Fruit fly (Drosophila melanogaster) whole organism, embryonic: ENCODE results near the gene CG6168.

Source experiments
- Adf1 ChIP-seq: fragments of 200-800 bp; sonication (Bioruptor generic); IDR thresholded peaks from 2 replicates; pipeline ENCODE4 v1.3.6; 2022; ENCODE audit warnings: missing biosample characterization, missing genetic modification characterization
- Awh ChIP-seq: fragments of 200-800 bp; sonication (Bioruptor generic); IDR thresholded peaks from 2 replicates; pipeline ENCODE4, ENCODE4 v1.3.6; 2022; ENCODE audit warnings: missing biosample characterization, missing genetic modification characterization
- CG10431 ChIP-seq: fragments of 200-800 bp; sonication (Bioruptor generic); optimal IDR thresholded peaks from 3 replicates; lab custom pipeline; 2018; ENCODE audit warnings: missing biosample characterization, mild to moderate bottlenecking, missing genetic modification characterization
- CG11456 ChIP-seq: fragments of 200-800 bp; sonication (Bioruptor generic); IDR thresholded peaks from 3 replicates; pipeline ENCODE4 v1.3.6; 2022; ENCODE audit warnings: missing biosample characterization, missing genetic modification characterization
- CG11696 ChIP-seq: fragments of 200-800 bp; sonication (Bioruptor generic); IDR thresholded peaks from 2 replicates; pipeline ENCODE4 v1.3.6; 2022; ENCODE audit warnings: missing biosample characterization, missing genetic modification characterization
- CG12104 ChIP-seq: fragments of 200-800 bp; sonication (Bioruptor generic); optimal IDR thresholded peaks from 3 replicates; lab custom pipeline; 2016; ENCODE audit warnings: missing biosample characterization, missing genetic modification characterization
- CG12236 ChIP-seq: fragments of 200-800 bp; sonication (Bioruptor generic); optimal IDR thresholded peaks from 2 replicates; lab custom pipeline; 2016; ENCODE audit warnings: missing biosample characterization, missing genetic modification characterization
- CG12744 ChIP-seq: fragments of 200-800 bp; sonication (Bioruptor generic); optimal IDR thresholded peaks from 2 replicates; lab custom pipeline; 2016; ENCODE audit warnings: missing biosample characterization, missing genetic modification characterization
- CG12942 ChIP-seq: fragments of 200-800 bp; sonication (Bioruptor generic); optimal IDR thresholded peaks from 3 replicates; lab custom pipeline; 2016; ENCODE audit warnings: missing biosample characterization, missing genetic modification characterization
- CG13296 ChIP-seq: fragments of 200-800 bp; sonication (Bioruptor generic); optimal IDR thresholded peaks from 3 replicates; lab custom pipeline; 2018; ENCODE audit warnings: missing biosample characterization, mild to moderate bottlenecking, missing genetic modification characterization
- CG14667 ChIP-seq: fragments of 200-800 bp; sonication (Bioruptor generic); IDR thresholded peaks from 2 replicates; pipeline ENCODE4 v1.3.6; 2022; ENCODE audit warnings: missing biosample characterization, missing genetic modification characterization
- CG14710 ChIP-seq: fragments of 200-800 bp; sonication (Bioruptor generic); optimal IDR thresholded peaks from 3 replicates; lab custom pipeline; 2019; ENCODE audit warnings: missing biosample characterization, mild to moderate bottlenecking, missing genetic modification characterization, moderate library complexity
- CG15696 ChIP-seq: fragments of 200-800 bp; sonication (Bioruptor generic); optimal IDR thresholded peaks from 2 replicates; lab custom pipeline; 2019; ENCODE audit warnings: missing biosample characterization, mild to moderate bottlenecking, missing genetic modification characterization, moderate library complexity
- CG17829 ChIP-seq: fragments of 200-800 bp; optimal IDR thresholded peaks from 2 replicates; lab custom pipeline; 2019; ENCODE audit warnings: missing biosample characterization, mild to moderate bottlenecking, missing genetic modification characterization, moderate library complexity
- CG2199 ChIP-seq: fragments of 200-800 bp; sonication (Bioruptor generic); IDR thresholded peaks from 3 replicates; pipeline ENCODE4 v1.3.6; 2022; ENCODE audit warnings: missing biosample characterization, missing genetic modification characterization
- CG2202 ChIP-seq: fragments of 200-800 bp; sonication (Bioruptor generic); optimal IDR thresholded peaks from 2 replicates; lab custom pipeline; 2018; ENCODE audit warnings: missing biosample characterization, mild to moderate bottlenecking, missing genetic modification characterization
- CG31224 ChIP-seq: fragments of 200-800 bp; sonication (Bioruptor generic); IDR thresholded peaks from 2 replicates; pipeline ENCODE4 v1.3.6; 2022; ENCODE audit warnings: missing biosample characterization, missing genetic modification characterization
- CG3726 ChIP-seq: fragments of 200-800 bp; sonication (Bioruptor generic); IDR thresholded peaks from 3 replicates; pipeline ENCODE4, ENCODE4 v1.3.6; 2022; ENCODE audit warnings: missing biosample characterization, missing genetic modification characterization
- CG3995 ChIP-seq: fragments of 200-800 bp; sonication (Bioruptor generic); optimal IDR thresholded peaks from 3 replicates; lab custom pipeline; 2016; ENCODE audit warnings: missing biosample characterization, missing genetic modification characterization
- CG6175 ChIP-seq: fragments of 200-800 bp; sonication (Bioruptor generic); IDR thresholded peaks from 3 replicates; pipeline ENCODE4 v1.3.6; 2022; ENCODE audit warnings: missing biosample characterization, missing genetic modification characterization
- CG6654 ChIP-seq: fragments of 200-800 bp; sonication (Bioruptor generic); optimal IDR thresholded peaks from 2 replicates; lab custom pipeline; 2017; ENCODE audit warnings: missing biosample characterization, mild to moderate bottlenecking, missing genetic modification characterization
- CG7745 ChIP-seq: fragments of 200-800 bp; sonication (Bioruptor generic); optimal IDR thresholded peaks from 2 replicates; lab custom pipeline; 2018; ENCODE audit warnings: missing biosample characterization, mild to moderate bottlenecking, missing genetic modification characterization, moderate library complexity
- CG8388 ChIP-seq: fragments of 200-800 bp; sonication (Bioruptor generic); optimal IDR thresholded peaks from 2 replicates; lab custom pipeline; 2019; ENCODE audit warnings: missing biosample characterization, mild to moderate bottlenecking, missing genetic modification characterization, moderate library complexity
- Camta ChIP-seq: fragments of 200-800 bp; sonication (Bioruptor generic); optimal IDR thresholded peaks from 2 replicates; lab custom pipeline; 2016; ENCODE audit warnings: missing biosample characterization, missing genetic modification characterization
- Chrac-16 ChIP-seq: fragments of 200-800 bp; sonication (Bioruptor generic); optimal IDR thresholded peaks from 3 replicates; lab custom pipeline; 2016; ENCODE audit warnings: missing biosample characterization, missing genetic modification characterization
- CrebB ChIP-seq: fragments of 200-800 bp; sonication (Bioruptor generic); optimal IDR thresholded peaks from 3 replicates; lab custom pipeline; 2018; ENCODE audit warnings: missing biosample characterization, mild to moderate bottlenecking, missing genetic modification characterization
- D ChIP-seq, 2 experiments: fragments of 200-800 bp in 1 of 2; fragments of >200 bp in 1 of 2; sonication (Bioruptor generic) in 1 of 2; optimal IDR thresholded peaks; 2 replicates in 1 of 2; 3 replicates in 1 of 2; lab custom pipeline; 2017; ENCODE audit warnings: mild to moderate bottlenecking in 1 of 2, missing biosample characterization in 1 of 2, missing genetic modification characterization in 1 of 2, missing genetic modification reagents in 1 of 2
- Dip2 ChIP-seq: fragments of 200-800 bp; sonication (Bioruptor generic); IDR thresholded peaks from 2 replicates; pipeline ENCODE4 v1.3.6; 2022; ENCODE audit warnings: missing biosample characterization, missing genetic modification characterization
- Dip3 ChIP-seq: fragments of 200-800 bp; sonication (Bioruptor generic); optimal IDR thresholded peaks from 3 replicates; lab custom pipeline; 2016; ENCODE audit warnings: missing biosample characterization, missing genetic modification characterization
- Fer3 ChIP-seq: fragments of 200-800 bp; sonication (Bioruptor generic); optimal IDR thresholded peaks from 2 replicates; lab custom pipeline; 2018; ENCODE audit warnings: missing biosample characterization, mild to moderate bottlenecking, missing genetic modification characterization, moderate library complexity
- GATAe ChIP-seq: fragments of 200-800 bp; sonication (Bioruptor generic); conservative IDR thresholded peaks from 2 replicates; pipeline ENCODE4 v1.3.6; 2022; ENCODE audit warnings: missing biosample characterization, missing genetic modification characterization
- Gug ChIP-seq: fragments of 200-800 bp; sonication (Bioruptor generic); IDR thresholded peaks from 4 replicates; pipeline ENCODE4 v1.3.6; 2022; ENCODE audit warnings: missing biosample characterization, missing genetic modification characterization
- Med ChIP-seq: fragments of 200-800 bp; sonication (Bioruptor generic); peaks from one replicate; lab custom pipeline; 2016; ENCODE audit warnings: missing biosample characterization, missing genetic modification characterization, mild to moderate bottlenecking, inconsistent platforms, moderate library complexity
- NC2β ChIP-seq: fragments of 200-800 bp; sonication (Bioruptor generic); optimal IDR thresholded peaks from 2 replicates; lab custom pipeline; 2016; ENCODE audit warnings: missing biosample characterization, missing genetic modification characterization
- Opbp ChIP-seq: fragments of 200-800 bp; sonication (Bioruptor generic); IDR thresholded peaks from 3 replicates; pipeline ENCODE4 v1.3.6; 2022; ENCODE audit warnings: missing biosample characterization, missing genetic modification characterization; ENCODE audit not compliant: partially characterized antibody
- Sin3A ChIP-seq: fragments of >200 bp; optimal IDR thresholded peaks from 2 replicates; lab custom pipeline; 2018
- TFAM ChIP-seq: fragments of 200-800 bp; sonication (Bioruptor generic); optimal IDR thresholded peaks from 2 replicates; lab custom pipeline; 2017; ENCODE audit warnings: missing biosample characterization, missing genetic modification characterization, inconsistent platforms
- aop ChIP-seq: fragments of 200-800 bp; sonication (Bioruptor generic); IDR thresholded peaks from 2 replicates; pipeline ENCODE4 v1.3.6; 2022; ENCODE audit warnings: missing biosample characterization, missing genetic modification characterization
- ara ChIP-seq: fragments of 200-800 bp; sonication (Bioruptor generic); IDR thresholded peaks from 2 replicates; pipeline ENCODE4 v1.3.6; 2022; ENCODE audit warnings: missing biosample characterization, missing genetic modification characterization
- bigmax ChIP-seq: fragments of 200-800 bp; sonication (Bioruptor generic); optimal IDR thresholded peaks from 2 replicates; lab custom pipeline; 2018; ENCODE audit warnings: missing biosample characterization, mild to moderate bottlenecking, missing genetic modification characterization
- crol ChIP-seq: fragments of 200-800 bp; sonication (Bioruptor generic); IDR thresholded peaks from 2 replicates; pipeline ENCODE4 v1.3.6; 2022; ENCODE audit warnings: missing biosample characterization, missing genetic modification characterization
- dysf ChIP-seq: fragments of 200-800 bp; sonication (Bioruptor generic); IDR thresholded peaks from 3 replicates; pipeline ENCODE4 v1.3.6; 2022; ENCODE audit warnings: missing biosample characterization, missing genetic modification characterization
- gcm2 ChIP-seq: fragments of 200-800 bp; sonication (Bioruptor generic); optimal IDR thresholded peaks from 2 replicates; lab custom pipeline; 2016; ENCODE audit warnings: missing biosample characterization, missing genetic modification characterization
- gsb ChIP-seq: fragments of 200-800 bp; sonication (Bioruptor generic); IDR thresholded peaks from 2 replicates; pipeline ENCODE4 v1.3.6; 2022; ENCODE audit warnings: missing biosample characterization, missing genetic modification characterization
- lilli ChIP-seq: fragments of 200-800 bp; sonication (Bioruptor generic); optimal IDR thresholded peaks from 3 replicates; lab custom pipeline; 2016; ENCODE audit warnings: missing biosample characterization, missing genetic modification characterization
- luna ChIP-seq: fragments of 200-800 bp; sonication (Bioruptor generic); optimal IDR thresholded peaks from 2 replicates; lab custom pipeline; 2016; ENCODE audit warnings: missing biosample characterization, missing genetic modification characterization
- mld ChIP-seq: fragments of 200-800 bp; sonication (Bioruptor generic); IDR thresholded peaks from 3 replicates; pipeline ENCODE4 v1.3.6; 2022; ENCODE audit warnings: missing biosample characterization, missing genetic modification characterization; ENCODE audit not compliant: partially characterized antibody
- sc ChIP-seq, 3 experiments: fragments of >200 bp in 2 of 3; fragments of 200-800 bp in 1 of 3; sonication (Bioruptor generic) in 1 of 3; optimal IDR thresholded peaks; 2 replicates in 2 of 3; 3 replicates in 1 of 3; lab custom pipeline; 2017; ENCODE audit warnings: mild to moderate bottlenecking in 1 of 3, missing biosample characterization in 1 of 3, missing genetic modification characterization in 1 of 3, missing genetic modification reagents in 1 of 3
- scrt ChIP-seq: fragments of 200-800 bp; sonication (Bioruptor generic); optimal IDR thresholded peaks from 2 replicates; lab custom pipeline; 2018; ENCODE audit warnings: missing biosample characterization, mild to moderate bottlenecking, missing genetic modification characterization, moderate library complexity
- sqz ChIP-seq: fragments of 200-800 bp; sonication (Bioruptor generic); optimal IDR thresholded peaks from 3 replicates; lab custom pipeline; 2018; ENCODE audit warnings: missing biosample characterization, mild to moderate bottlenecking, missing genetic modification characterization
- tll ChIP-seq, 2 experiments: fragments of 200-800 bp in 1 of 2; fragments of >200 bp in 1 of 2; sonication (Bioruptor generic) in 1 of 2; optimal IDR thresholded peaks; 2 replicates each; lab custom pipeline; 2017 to 2019; ENCODE audit warnings: missing biosample characterization in 2 of 2, missing genetic modification characterization in 2 of 2, mild to moderate bottlenecking in 1 of 2, moderate library complexity in 1 of 2
- tna ChIP-seq: fragments of 200-800 bp; sonication (Bioruptor generic); IDR thresholded peaks from 2 replicates; pipeline ENCODE4 v1.3.6; 2022; ENCODE audit warnings: missing biosample characterization, missing genetic modification characterization; ENCODE audit not compliant: partially characterized antibody
- wor ChIP-seq: fragments of 200-800 bp; sonication (Bioruptor generic); IDR thresholded peaks from 2 replicates; pipeline ENCODE4 v1.3.6; 2022; ENCODE audit warnings: missing biosample characterization, missing genetic modification characterization

CG6168 gene

dm6 chr3L:11339276-11339675 is 17.8 kb upstream of the CG6168 start (continued):
- TF ChIP-seq CG14710 (no peak), D (optimal IDR thresholded peaks at IDR 0.05; lab: Kevin White, UChicago) (no peak), D (GFP tag; optimal IDR thresholded peaks at IDR 0.05; lab: Kevin White, UChicago) (no peak), CG12236 (no peak), Awh (GFP tag; lab: Robert Waterston, UW) (no peak), CG13296 (no peak), crol (GFP tag; lab: Robert Waterston, UW) (peak; percentile 70), Dip3 (GFP tag; lab: Kevin White, UChicago) (no peak), sqz (peak; percentile 2), Dip2 (GFP tag; lab: Robert Waterston, UW) (no peak), CG7745 (tag; lab: Kevin White, UChicago) (no peak), Med (GFP tag; lab: Kevin White, UChicago) (no peak), bigmax (GFP tag; lab: Kevin White, UChicago) (no peak), Chrac-16 (GFP tag; lab: Kevin White, UChicago) (no peak), CG2202 (tag; lab: Kevin White, UChicago) (no peak), CG11696 (GFP tag; lab: Robert Waterston, UW) (no peak), lilli (no peak), CrebB (no peak), tna (GFP tag; lab: Robert Waterston, UW) (no peak), mld (GFP tag; lab: Robert Waterston, UW) (no peak), CG31224 (GFP tag; lab: Robert Waterston, UW) (no peak), Opbp (GFP tag; lab: Robert Waterston, UW) (0 out of 3 replicates have a peak, but pooled peaks have one; percentile 21), CG12104 (no peak), wor (GFP tag; lab: Robert Waterston, UW) (no peak), CG17829 (tag; lab: Kevin White, UChicago) (no peak), Adf1 (no peak), gcm2 (GFP tag; lab: Kevin White, UChicago) (no peak), CG12744 (no peak), CG11456 (0 out of 3 replicates have a peak, but pooled peaks have one; percentile 62), CG6175 (GFP tag; lab: Robert Waterston, UW) (0 out of 3 replicates have a peak, but pooled peaks have one; percentile 14), dysf (GFP tag; lab: Robert Waterston, UW) (no peak), CG14667 (GFP tag; lab: Robert Waterston, UW) (no peak), CG6654 (GFP tag; lab: Kevin White, UChicago) (no peak), ara (GFP tag; lab: Robert Waterston, UW) (no peak)

- no peak for TF ChIP-seq Sin3A (lab: Kevin White, UChicago)
- TF ChIP-seq NC2β (GFP tag; lab: Kevin White, UChicago) = no peak
- no peak for TF ChIP-seq CG10431 (GFP tag; lab: Kevin White, UChicago)
- TF ChIP-seq TFAM (GFP tag; lab: Kevin White, UChicago) = no peak
- no peak for TF ChIP-seq CG8388
- no peak for TF ChIP-seq CG3726 (GFP tag; lab: Robert Waterston, UW)
- TF ChIP-seq aop (GFP tag; lab: Robert Waterston, UW) = no peak
- no peak for TF ChIP-seq Camta (GFP tag; lab: Kevin White, UChicago)
- no peak for TF ChIP-seq gsb (GFP tag; lab: Robert Waterston, UW)
- no peak for TF ChIP-seq GATAe
- TF ChIP-seq tll (GFP tag; optimal IDR thresholded peaks at IDR 0.05; lab: Kevin White, UChicago) = no peak
- peak; percentile 63; the same call in 1 of the 3 replicates for TF ChIP-seq CG2199
- TF ChIP-seq Fer3 (tag; lab: Kevin White, UChicago) = no peak
- no peak for TF ChIP-seq scrt
- no peak for TF ChIP-seq CG15696 (tag; lab: Kevin White, UChicago)
- no peak for TF ChIP-seq sc (optimal IDR thresholded peaks at IDR 0.05; lab: Kevin White, UChicago)
- no peak for TF ChIP-seq sc (GFP tag; optimal IDR thresholded peaks at IDR 0.05; lab: Kevin White, UChicago)
- TF ChIP-seq luna (GFP tag; lab: Kevin White, UChicago) = no peak
- no peak for TF ChIP-seq CG12942
- TF ChIP-seq CG3995 (GFP tag; lab: Kevin White, UChicago) = no peak
- TF ChIP-seq Gug (GFP tag; lab: Robert Waterston, UW) = no peak
- TF ChIP-seq Med (GFP tag; lab: Kevin White, UChicago) = peak; percentile 14
Observed at dm6 chr3L:11337674-11338073, 16.2 kb upstream of the CG6168 start.
